Fruit fly (Drosophila melanogaster): ENCODE results near the gene Sod1.

Sod1 gene

DNA sequence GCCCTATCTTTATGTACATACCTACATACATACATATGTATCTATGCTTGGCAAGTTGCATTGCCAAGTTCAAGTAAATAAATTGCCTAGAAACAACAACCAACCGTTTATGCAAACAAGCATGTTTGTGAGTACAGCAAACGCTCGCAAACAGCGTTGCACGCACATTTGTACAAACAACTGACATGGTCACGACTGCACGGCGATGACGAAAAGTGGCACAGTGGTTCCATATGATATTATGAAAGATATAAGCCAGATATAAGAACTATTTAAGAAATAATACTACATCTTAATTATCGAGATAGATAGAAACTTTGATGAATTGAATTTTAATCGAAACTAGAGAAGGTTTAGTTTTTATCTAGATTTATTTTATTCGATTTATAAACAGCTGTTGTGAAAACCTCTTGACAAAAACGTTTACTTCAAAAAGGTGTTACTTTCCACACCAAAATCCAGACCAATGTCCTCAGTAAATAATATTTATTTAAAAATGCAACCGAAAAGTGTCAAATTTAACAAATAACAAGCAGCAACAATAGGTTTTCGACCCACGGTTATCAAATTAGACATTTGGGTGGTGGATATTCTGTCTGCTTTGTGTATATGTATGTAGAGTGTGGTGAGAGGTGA is 23.6 kb downstream of the Sod1 start (continued):
- TF ChIP-seq lov (optimal IDR thresholded peaks at IDR 0.05) (no peak), lov (GFP tag; IDR thresholded peaks at IDR 0.05) (peak; percentile 82), Gsc (GFP tag; IDR thresholded peaks at IDR 0.05) (peak; percentile 44; the same call in 1 of the 2 replicates), E2f1 (GFP tag; IDR thresholded peaks at IDR 0.05) (peak; percentile 84), Adf1 (GFP tag; IDR thresholded peaks at IDR 0.05) (peak; percentile 51), CG17568 (GFP tag; optimal IDR thresholded peaks at IDR 0.05) (peak; percentile 77), amos (GFP tag; IDR thresholded peaks at IDR 0.05; ENCODE audit: partially characterized antibody) (no peak), Ets65A (GFP tag) (peak; percentile 96), Awh (GFP tag; IDR thresholded peaks at IDR 0.05) (peak; percentile 90), GATAe (GFP tag; conservative IDR thresholded peaks at IDR 0.05) (no peak), cwo (GFP tag; optimal IDR thresholded peaks at IDR 0.05) (peak; percentile 87), CG8924 (tag; optimal IDR thresholded peaks at IDR 0.05) (peak; percentile 97), caup (GFP tag; optimal IDR thresholded peaks at IDR 0.05; ENCODE audit: severe bottlenecking) (peak; percentile 80), CG18619 (GFP tag; optimal IDR thresholded peaks at IDR 0.05) (peak; percentile 93), CG10543 (GFP tag; optimal IDR thresholded peaks at IDR 0.05) (peak; percentile 65), bcd (GFP tag; optimal IDR thresholded peaks at IDR 0.05) (peak; percentile 88), tap (tag; optimal IDR thresholded peaks at IDR 0.05) (peak; percentile 87), zfh2 (GFP tag; optimal IDR thresholded peaks at IDR 0.05) (peak; percentile 46), sima (GFP tag; optimal IDR thresholded peaks at IDR 0.05) (no peak), MTF-1 (GFP tag; optimal IDR thresholded peaks at IDR 0.05; ENCODE audit: borderline replicate concordance) (peak; percentile 76), exex (tag; optimal IDR thresholded peaks at IDR 0.05) (no peak), phol (tag; optimal IDR thresholded peaks at IDR 0.05) (peak; percentile 91), eve (GFP tag; optimal IDR thresholded peaks at IDR 0.05) (peak; percentile 1 to 98), CG10979 (tag; optimal IDR thresholded peaks at IDR 0.05) (peak; percentile 95), tgo (GFP tag; IDR thresholded peaks at IDR 0.05) (peak; percentile 83; the same call in 2 of the 3 replicates), repo (GFP tag; optimal IDR thresholded peaks at IDR 0.05) (peak; percentile 78), jumu (GFP tag; optimal IDR thresholded peaks at IDR 0.05) (peak; percentile 68), CG14667 (GFP tag; IDR thresholded peaks at IDR 0.05) (peak; percentile 67; the same call in 1 of the 2 replicates), Doc3 (GFP tag; IDR thresholded peaks at IDR 0.05; ENCODE audit: partially characterized antibody) (no peak), CG14710 (tag; optimal IDR thresholded peaks at IDR 0.05) (peak; percentile 91), fu2 (GFP tag; optimal IDR thresholded peaks at IDR 0.05) (peak; percentile 51), hb (GFP tag; IDR thresholded peaks at IDR 0.05; ENCODE audit: partially characterized antibody) (no peak), CG43689 (GFP tag; IDR thresholded peaks at IDR 0.05) (peak; percentile 25; the same call in 1 of the 2 replicates), oc (tag; optimal IDR thresholded peaks at IDR 0.05) (peak; percentile 81), CG4617 (GFP tag; optimal IDR thresholded peaks at IDR 0.05; ENCODE audit: borderline replicate concordance) (peak; percentile 64), CG4730 (GFP tag; IDR thresholded peaks at IDR 0.05) (peak; percentile 49), Aef1 (GFP tag; IDR thresholded peaks at IDR 0.05) (peak; percentile 59), CG2199 (GFP tag; IDR thresholded peaks at IDR 0.05) (peak; percentile 61; the same call in 2 of the 3 replicates), CG18599 (GFP tag; optimal IDR thresholded peaks at IDR 0.05) (peak; percentile 85), CG7963 (GFP tag; IDR thresholded peaks at IDR 0.05; ENCODE audit: partially characterized antibody) (no peak), mirr (GFP tag; optimal IDR thresholded peaks at IDR 0.05) (peak; percentile 19), CG6683 (GFP tag; optimal IDR thresholded peaks at IDR 0.05) (peak; percentile 82), CG12769 (tag; optimal IDR thresholded peaks at IDR 0.05) (peak; percentile 3), CG4707 (GFP tag; optimal IDR thresholded peaks at IDR 0.05) (peak; percentile 57), knrl (GFP tag; IDR thresholded peaks at IDR 0.05; ENCODE audit: partially characterized antibody) (peak; percentile 44; the same call in 1 of the 3 replicates), crol (GFP tag; IDR thresholded peaks at IDR 0.05) (no peak), CG5245 (GFP tag; optimal IDR thresholded peaks at IDR 0.05) (peak; percentile 68), CG14050 (GFP tag; IDR thresholded peaks at IDR 0.05) (peak; percentile 35; the same call in 2 of the 3 replicates), CG9215 (GFP tag; IDR thresholded peaks at IDR 0.05) (0 out of 2 replicates have a peak, but pooled peaks have one; percentile 32)

Data from whole organism, embryonic.